Worm (Caenorhabditis elegans) whole organism, early embryonic: ENCODE measurements around the gene B0280.9.

Experiments used
- B0310.2 ChIP-seq: sonication (generic microtip); optimal IDR thresholded peaks from 2 replicates; lab custom pipeline; 2016; ENCODE audit warnings: mild to moderate bottlenecking, missing genetic modification characterization, missing compliant biosample characterization
- F13C5.2 ChIP-seq: sonication (generic microtip); optimal IDR thresholded peaks from 2 replicates; lab custom pipeline; 2017; ENCODE audit warnings: mild to moderate bottlenecking, missing genetic modification characterization, inconsistent platforms, missing compliant biosample characterization
- aly-1 ChIP-seq: sonication (generic microtip); optimal IDR thresholded peaks from 2 replicates; lab custom pipeline; 2016; ENCODE audit warnings: missing genetic modification characterization, missing compliant biosample characterization
- ama-1 ChIP-seq: fragments of 150-350 bp; optimal IDR thresholded peaks from 2 replicates; lab custom pipeline; 2014
- ceh-13 ChIP-seq: fragments of 200-800 bp; sonication (Bioruptor generic); optimal IDR thresholded peaks from 2 replicates; lab custom pipeline; 2018; ENCODE audit warnings: mild to moderate bottlenecking, missing genetic modification characterization, missing compliant biosample characterization
- ets-7 ChIP-seq: sonication (generic microtip); optimal IDR thresholded peaks from 2 replicates; lab custom pipeline; 2016; ENCODE audit warnings: missing genotype, missing genetic modification characterization, missing compliant biosample characterization
- scrt-1 ChIP-seq: fragments of 200-800 bp; sonication (Bioruptor generic); IDR thresholded peaks from 2 replicates; pipeline ENCODE4 v1.3.6; 2022; ENCODE audit warnings: missing genetic modification characterization, missing compliant biosample characterization
- tbx-37 ChIP-seq: fragments of 200-800 bp; sonication (Bioruptor generic); conservative IDR thresholded peaks from 2 replicates; pipeline ENCODE4 v1.3.6; 2022; ENCODE audit warnings: missing genetic modification reagents, missing genetic modification characterization, missing compliant biosample characterization
- tra-4 ChIP-seq: sonication (generic microtip); optimal IDR thresholded peaks from 2 replicates; lab custom pipeline; 2017; ENCODE audit warnings: missing genetic modification characterization, missing compliant biosample characterization

- TF ChIP-seq B0310.2 (tag; lab: Kevin White, UChicago) (no peak), ama-1 (lab: Kevin White, UChicago) (no peak), tbx-37 (GFP tag; lab: Robert Waterston, UW) (no peak), scrt-1 (GFP tag; lab: Robert Waterston, UW) (no peak), aly-1 (tag; lab: Kevin White, UChicago) (no peak), ceh-13 (GFP tag; lab: Kevin White, UChicago) (no peak), F13C5.2 (tag; lab: Kevin White, UChicago) (no peak), tra-4 (no peak), ets-7 (tag; lab: Kevin White, UChicago) (no peak)
These were observed 14.7 kb downstream of the B0280.9 start, which contains the start of gene odd-1 for ce11 chrIII:7107965-7108364.
